Worm (Caenorhabditis elegans) whole organism, early embryonic: Measurements from ENCODE around the gene col-106.

Experiments used
- B0310.2 ChIP-seq: sonication (generic microtip); optimal IDR thresholded peaks from 2 replicates; lab custom pipeline; 2016; ENCODE audit warnings: mild to moderate bottlenecking, missing genetic modification characterization, missing compliant biosample characterization
- F13C5.2 ChIP-seq: sonication (generic microtip); optimal IDR thresholded peaks from 2 replicates; lab custom pipeline; 2017; ENCODE audit warnings: mild to moderate bottlenecking, missing genetic modification characterization, inconsistent platforms, missing compliant biosample characterization
- aly-1 ChIP-seq: sonication (generic microtip); optimal IDR thresholded peaks from 2 replicates; lab custom pipeline; 2016; ENCODE audit warnings: missing genetic modification characterization, missing compliant biosample characterization
- ama-1 ChIP-seq: fragments of 150-350 bp; optimal IDR thresholded peaks from 2 replicates; lab custom pipeline; 2014
- ceh-13 ChIP-seq: fragments of 200-800 bp; sonication (Bioruptor generic); optimal IDR thresholded peaks from 2 replicates; lab custom pipeline; 2018; ENCODE audit warnings: mild to moderate bottlenecking, missing genetic modification characterization, missing compliant biosample characterization
- ceh-36 ChIP-seq: sonication (generic microtip); optimal IDR thresholded peaks from 2 replicates; lab custom pipeline; 2016; ENCODE audit warnings: missing genetic modification characterization, inconsistent platforms, missing compliant biosample characterization
- ets-7 ChIP-seq: sonication (generic microtip); optimal IDR thresholded peaks from 2 replicates; lab custom pipeline; 2016; ENCODE audit warnings: missing genotype, missing genetic modification characterization, missing compliant biosample characterization
- flt-1 ChIP-seq: fragments of 200-800 bp; sonication (Bioruptor generic); IDR thresholded peaks from 2 replicates; pipeline ENCODE4 v1.3.6; 2022; ENCODE audit warnings: missing genetic modification characterization, missing compliant biosample characterization
- hmbx-1 ChIP-seq: sonication (generic microtip); optimal IDR thresholded peaks from 2 replicates; lab custom pipeline; 2016; ENCODE audit warnings: mild to moderate bottlenecking, missing genetic modification characterization, missing compliant biosample characterization
- hmg-4 ChIP-seq: fragments of 200-800 bp; sonication (Bioruptor generic); optimal IDR thresholded peaks from 2 replicates; lab custom pipeline; 2018; ENCODE audit warnings: mild to moderate bottlenecking, missing genetic modification characterization, missing compliant biosample characterization
- hnd-1 ChIP-seq: sonication (generic microtip); optimal IDR thresholded peaks from 2 replicates; lab custom pipeline; 2016; ENCODE audit warnings: missing genetic modification characterization, missing compliant biosample characterization
- pes-1 ChIP-seq: fragments of 200-800 bp; sonication (Bioruptor generic); IDR thresholded peaks from 2 replicates; pipeline ENCODE4 v1.3.6; 2022; ENCODE audit warnings: missing genetic modification reagents, missing genetic modification characterization, missing compliant biosample characterization
- scrt-1 ChIP-seq: fragments of 200-800 bp; sonication (Bioruptor generic); IDR thresholded peaks from 2 replicates; pipeline ENCODE4 v1.3.6; 2022; ENCODE audit warnings: missing genetic modification characterization, missing compliant biosample characterization
- sea-1 ChIP-seq: fragments of 200-800 bp; sonication (Bioruptor generic); conservative IDR thresholded peaks from 2 replicates; pipeline ENCODE4 v1.3.6; 2022; ENCODE audit warnings: missing genetic modification characterization, missing compliant biosample characterization
- tbx-11 ChIP-seq: fragments of 200-800 bp; sonication (Bioruptor generic); IDR thresholded peaks from 2 replicates; pipeline ENCODE4 v1.3.6; 2022; ENCODE audit warnings: missing genetic modification characterization, missing compliant biosample characterization
- tbx-37 ChIP-seq: fragments of 200-800 bp; sonication (Bioruptor generic); conservative IDR thresholded peaks from 2 replicates; pipeline ENCODE4 v1.3.6; 2022; ENCODE audit warnings: missing genetic modification reagents, missing genetic modification characterization, missing compliant biosample characterization
- tra-4 ChIP-seq: sonication (generic microtip); optimal IDR thresholded peaks from 2 replicates; lab custom pipeline; 2017; ENCODE audit warnings: missing genetic modification characterization, missing compliant biosample characterization

The col-106 gene

ce11 chrIV:1430261-1430660, 30.3 kb downstream of the col-106 start, which contains the start of gene Y77E11A.23:
TSS of gene Y77E11A.23 (minus strand) at chrIV:1430367.
- no peak for TF ChIP-seq B0310.2
- TF ChIP-seq pes-1 (GFP tag; lab: Robert Waterston, UW): no peak
- no peak for TF ChIP-seq aly-1 (tag; lab: Kevin White, UChicago)
- TF ChIP-seq tra-4 (tag; lab: Kevin White, UChicago): no peak
- no peak for TF ChIP-seq ama-1 (lab: Kevin White, UChicago)
- TF ChIP-seq ceh-36: no peak
- no peak for TF ChIP-seq F13C5.2 (tag; lab: Kevin White, UChicago)
- no peak for TF ChIP-seq ceh-13 (GFP tag; lab: Kevin White, UChicago)
- TF ChIP-seq sea-1 (GFP tag; lab: Robert Waterston, UW): no peak

DNA sequence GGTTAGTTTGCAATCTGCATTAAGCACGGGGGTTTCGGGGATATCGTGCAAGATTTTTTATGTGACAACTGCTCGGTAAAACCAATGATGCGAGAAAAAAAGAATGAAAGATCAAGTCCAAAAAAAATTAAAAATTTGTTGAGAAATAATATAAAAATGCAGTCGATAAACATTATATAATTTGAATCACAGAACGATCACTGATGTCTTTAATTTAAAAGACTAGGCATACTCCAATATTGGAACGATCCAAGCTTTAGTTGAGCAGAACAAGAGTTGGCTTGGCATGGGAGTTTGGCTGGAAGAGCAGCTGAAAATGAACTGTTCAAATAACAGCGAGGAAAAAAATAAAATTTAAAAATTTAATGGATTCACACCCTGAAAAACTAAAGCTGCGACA, 33.3 kb downstream of the col-106 start, which contains the start of gene clec-171:
TSS of gene clec-171 (minus strand) at position 101 of the 400 bp plus-strand sequence.
- no peak for TF ChIP-seq scrt-1 (GFP tag; lab: Robert Waterston, UW)
- no peak for TF ChIP-seq ets-7 (tag; lab: Kevin White, UChicago)
- TF ChIP-seq sea-1 (GFP tag; lab: Robert Waterston, UW): no peak
- no peak for TF ChIP-seq hnd-1 (tag; lab: Kevin White, UChicago)
- no peak for TF ChIP-seq tra-4 (tag; lab: Kevin White, UChicago)
- no peak for TF ChIP-seq F13C5.2 (tag; lab: Kevin White, UChicago)
- no peak for TF ChIP-seq hmbx-1 (tag; lab: Kevin White, UChicago)
- no peak for TF ChIP-seq ceh-13 (GFP tag; lab: Kevin White, UChicago)
- no peak for TF ChIP-seq ama-1 (lab: Kevin White, UChicago)
- TF ChIP-seq tbx-37 (GFP tag; lab: Robert Waterston, UW): no peak
- TF ChIP-seq flt-1 (GFP tag; lab: Robert Waterston, UW): no peak
- TF ChIP-seq ceh-36: no peak
- TF ChIP-seq hmg-4 (GFP tag; lab: Kevin White, UChicago): no peak
- no peak for TF ChIP-seq aly-1 (tag; lab: Kevin White, UChicago)
- TF ChIP-seq pes-1 (GFP tag; lab: Robert Waterston, UW): no peak
- TF ChIP-seq B0310.2: no peak

DNA sequence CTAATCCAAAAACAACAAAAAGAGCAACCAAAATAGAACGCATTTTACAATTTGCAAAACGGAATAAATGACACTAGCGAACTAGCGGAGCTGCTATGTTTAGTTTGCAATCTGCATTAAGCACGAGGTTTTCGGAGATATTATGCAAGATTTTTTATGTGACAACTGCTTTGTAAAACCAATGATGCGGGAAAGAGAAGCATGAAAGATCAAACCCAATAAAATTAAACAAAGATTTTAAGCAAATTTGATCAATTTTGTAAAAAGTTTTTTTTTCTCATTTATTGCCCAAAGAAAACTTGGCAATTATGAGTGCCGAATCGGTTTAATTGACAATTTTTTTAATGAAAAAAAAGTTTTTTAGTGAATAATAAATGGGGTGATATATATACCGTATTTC, 35.6 kb downstream of the col-106 start, which contains the start of gene Y77E11A.8:
TSS of gene Y77E11A.8 (minus strand) at position 101 of the 400 bp plus-strand sequence.
- no peak for TF ChIP-seq ceh-13 (GFP tag; lab: Kevin White, UChicago)
- TF ChIP-seq sea-1 (GFP tag; lab: Robert Waterston, UW): no peak
- TF ChIP-seq tbx-11 (GFP tag; lab: Robert Waterston, UW): no peak
- no peak for TF ChIP-seq aly-1 (tag; lab: Kevin White, UChicago)
- TF ChIP-seq tra-4 (tag; lab: Kevin White, UChicago): no peak
- no peak for TF ChIP-seq F13C5.2 (tag; lab: Kevin White, UChicago)
- no peak for TF ChIP-seq hnd-1 (tag; lab: Kevin White, UChicago)
- no peak for TF ChIP-seq hmg-4 (GFP tag; lab: Kevin White, UChicago)
- no peak for TF ChIP-seq B0310.2
- no peak for TF ChIP-seq tbx-37 (GFP tag; lab: Robert Waterston, UW)
- no peak for TF ChIP-seq ets-7 (tag; lab: Kevin White, UChicago)
- no peak for TF ChIP-seq pes-1 (GFP tag; lab: Robert Waterston, UW)

ce11 chrIV:1420603-1421002, 40.0 kb downstream of the col-106 start, which contains the start of gene jtr-1:
TSS of gene jtr-1 (plus strand) at chrIV:1420929.
- TF ChIP-seq ceh-36: no peak

DNA sequence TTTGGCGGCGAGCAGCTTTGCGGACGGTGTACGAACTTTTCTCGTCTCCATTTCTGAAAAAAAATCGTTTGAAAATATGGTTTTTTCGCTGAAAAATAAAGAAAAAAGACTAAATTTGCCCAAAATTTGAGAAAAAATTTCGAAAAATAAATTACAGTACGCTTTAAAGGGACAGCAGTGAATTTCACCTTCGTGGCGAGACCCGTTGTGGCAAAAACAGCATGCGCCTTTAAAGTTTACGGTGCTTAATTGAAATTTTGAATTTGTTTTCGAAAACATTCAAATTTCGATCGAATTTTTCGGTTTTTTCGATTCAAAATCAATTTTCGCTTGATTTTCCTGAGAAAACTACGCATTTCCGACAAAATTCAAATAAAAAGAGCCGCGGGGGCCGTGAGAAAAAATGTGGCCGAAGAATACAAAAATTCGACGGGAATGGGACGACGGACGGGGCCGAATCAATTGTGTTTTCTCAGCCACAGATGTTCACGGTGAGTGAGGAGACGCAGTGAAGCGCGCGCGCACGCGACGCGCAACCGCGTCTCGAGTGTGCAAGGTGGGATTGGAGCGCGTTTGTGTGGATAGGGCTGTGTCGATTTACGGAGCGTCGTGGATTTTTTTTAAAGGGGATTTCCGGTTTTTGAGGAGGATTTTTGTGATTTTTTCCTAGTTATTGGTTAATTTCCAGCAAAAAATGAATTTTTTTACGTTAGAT, 40.6 kb downstream of the col-106 start, which contains the start of gene Y77E11A.7:
TSS of gene Y77E11A.7 (minus strand) at position 55 of the 715 bp plus-strand sequence.
- TF ChIP-seq ceh-36 (no peak), ama-1 (lab: Kevin White, UChicago) (no peak), B0310.2 (no peak), hmbx-1 (tag; lab: Kevin White, UChicago) (no peak), ceh-13 (GFP tag; lab: Kevin White, UChicago) (no peak), sea-1 (GFP tag; lab: Robert Waterston, UW) (peak; percentile 62), F13C5.2 (tag; lab: Kevin White, UChicago) (peak; percentile 79), pes-1 (GFP tag; lab: Robert Waterston, UW) (no peak; the same call in 1 of the 2 replicates), tbx-37 (GFP tag; lab: Robert Waterston, UW) (no peak), tbx-11 (GFP tag; lab: Robert Waterston, UW) (no peak), ets-7 (tag; lab: Kevin White, UChicago) (no peak), tra-4 (tag; lab: Kevin White, UChicago) (no peak), hnd-1 (tag; lab: Kevin White, UChicago) (no peak), aly-1 (tag; lab: Kevin White, UChicago) (peak; percentile 9), flt-1 (GFP tag; lab: Robert Waterston, UW) (peak; percentile 56; the same call in 1 of the 2 replicates), hmg-4 (GFP tag; lab: Kevin White, UChicago) (peak; percentile 56), scrt-1 (GFP tag; lab: Robert Waterston, UW) (0 out of 2 replicates have a peak, but pooled peaks have one; percentile 9)

DNA sequence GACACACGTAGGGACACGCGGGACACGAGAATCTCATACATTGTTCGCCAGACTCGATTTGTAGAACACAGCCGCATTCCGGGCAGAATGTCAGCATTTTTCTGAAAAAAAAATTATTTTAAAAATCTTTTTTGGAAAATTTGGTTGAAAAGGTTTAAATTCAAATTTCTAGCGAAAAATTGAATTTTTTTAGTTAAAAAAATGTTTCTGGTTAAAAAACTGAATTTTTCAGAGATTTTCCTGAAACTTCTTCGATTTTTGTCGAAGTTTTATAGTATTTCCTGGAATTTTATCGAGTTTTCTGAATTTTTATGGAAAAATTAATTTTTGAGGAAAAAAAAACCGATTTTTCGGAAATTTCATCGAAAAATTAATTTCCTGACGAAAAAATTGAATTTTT, 50.6 kb downstream of the col-106 start, which contains the start of gene rpc-11:
TSS of gene rpc-11 (minus strand) at position 101 of the 400 bp plus-strand sequence.
- TF ChIP-seq tbx-37 (GFP tag; lab: Robert Waterston, UW) (no peak), tbx-11 (GFP tag; lab: Robert Waterston, UW) (no peak), F13C5.2 (tag; lab: Kevin White, UChicago) (no peak), sea-1 (GFP tag; lab: Robert Waterston, UW) (no peak), pes-1 (GFP tag; lab: Robert Waterston, UW) (no peak), hmg-4 (GFP tag; lab: Kevin White, UChicago) (no peak), ama-1 (lab: Kevin White, UChicago) (no peak), flt-1 (GFP tag; lab: Robert Waterston, UW) (no peak), hmbx-1 (tag; lab: Kevin White, UChicago) (no peak)
